Fruit fly (Drosophila melanogaster) whole organism, embryonic: ENCODE results near the gene Prat2.

Experiments
- ATbp ChIP-seq: fragments of 200-800 bp; sonication (Bioruptor generic); optimal IDR thresholded peaks from 2 replicates; lab custom pipeline; 2017; ENCODE audit warnings: missing biosample characterization, mild to moderate bottlenecking, missing genetic modification characterization, missing genetic modification reagents
- CG10462 ChIP-seq: fragments of 200-800 bp; sonication (Bioruptor generic); optimal IDR thresholded peaks from 2 replicates; lab custom pipeline; 2016; ENCODE audit warnings: missing biosample characterization, missing genetic modification characterization
- CG10543 ChIP-seq: fragments of 200-800 bp; sonication (Bioruptor generic); optimal IDR thresholded peaks from 3 replicates; lab custom pipeline; 2017; ENCODE audit warnings: missing biosample characterization, mild to moderate bottlenecking, missing genetic modification characterization, moderate library complexity
- CG11093 ChIP-seq: fragments of 200-800 bp; sonication (Bioruptor generic); IDR thresholded peaks from 3 replicates; pipeline ENCODE4 v1.3.6; 2022; ENCODE audit warnings: missing biosample characterization, missing genetic modification characterization
- CG13287 ChIP-seq: fragments of 200-800 bp; sonication (Bioruptor generic); IDR thresholded peaks from 2 replicates; pipeline ENCODE4 v1.3.6; 2022; ENCODE audit warnings: missing biosample characterization, missing genetic modification characterization; ENCODE audit not compliant: partially characterized antibody
- CG13894 ChIP-seq: fragments of 200-800 bp; sonication (Bioruptor generic); optimal IDR thresholded peaks from 3 replicates; lab custom pipeline; 2018; ENCODE audit warnings: missing biosample characterization, mild to moderate bottlenecking, missing genetic modification characterization, moderate library complexity
- CG16813 ChIP-seq: fragments of 200-800 bp; sonication (Bioruptor generic); IDR thresholded peaks from 3 replicates; pipeline ENCODE4 v1.3.6; 2022; ENCODE audit warnings: missing biosample characterization, missing genetic modification characterization; ENCODE audit not compliant: partially characterized antibody
- CG17912 ChIP-seq: fragments of 200-800 bp; sonication (Bioruptor generic); optimal IDR thresholded peaks from 2 replicates; lab custom pipeline; 2018; ENCODE audit warnings: missing biosample characterization, mild to moderate bottlenecking, missing genetic modification characterization
- CG2678 ChIP-seq: fragments of 200-800 bp; sonication (Bioruptor generic); optimal IDR thresholded peaks from 3 replicates; lab custom pipeline; 2019; ENCODE audit warnings: missing biosample characterization, mild to moderate bottlenecking, missing genetic modification characterization, moderate library complexity
- CG3281 ChIP-seq: fragments of 200-800 bp; sonication (Bioruptor generic); optimal IDR thresholded peaks from 3 replicates; lab custom pipeline; 2017; ENCODE audit warnings: missing biosample characterization, mild to moderate bottlenecking, missing genetic modification characterization
- CG4730 ChIP-seq: fragments of 200-800 bp; sonication (Bioruptor generic); IDR thresholded peaks from 2 replicates; pipeline ENCODE4 v1.3.6; 2022; ENCODE audit warnings: missing biosample characterization, missing genetic modification characterization
- CG5245 ChIP-seq: fragments of 200-800 bp; sonication (Bioruptor generic); optimal IDR thresholded peaks from 3 replicates; lab custom pipeline; 2016; ENCODE audit warnings: missing biosample characterization, missing genetic modification characterization
- CG7928 ChIP-seq: fragments of 200-800 bp; sonication (Bioruptor generic); optimal IDR thresholded peaks from 2 replicates; lab custom pipeline; 2017; ENCODE audit warnings: missing biosample characterization, mild to moderate bottlenecking, missing genetic modification characterization
- CG7963 ChIP-seq: fragments of 200-800 bp; sonication (Bioruptor generic); IDR thresholded peaks from 3 replicates; pipeline ENCODE4 v1.3.6; 2022; ENCODE audit warnings: missing biosample characterization, missing genetic modification characterization; ENCODE audit not compliant: partially characterized antibody
- CG7987 ChIP-seq: fragments of 200-800 bp; sonication (Bioruptor generic); optimal IDR thresholded peaks from 2 replicates; lab custom pipeline; 2018; ENCODE audit warnings: missing biosample characterization, mild to moderate bottlenecking, missing genetic modification characterization, moderate library complexity
- Chrac-16 ChIP-seq: fragments of 200-800 bp; sonication (Bioruptor generic); optimal IDR thresholded peaks from 3 replicates; lab custom pipeline; 2016; ENCODE audit warnings: missing biosample characterization, missing genetic modification characterization
- E2f1 ChIP-seq: fragments of 200-800 bp; sonication (Bioruptor generic); IDR thresholded peaks from 2 replicates; pipeline ENCODE4 v1.3.6; 2022; ENCODE audit warnings: missing biosample characterization, missing genetic modification characterization
- HLH4C ChIP-seq: fragments of 200-800 bp; sonication (Bioruptor generic); IDR thresholded peaks from 3 replicates; pipeline ENCODE4 v1.3.6; 2022; ENCODE audit warnings: missing biosample characterization, missing genetic modification characterization; ENCODE audit not compliant: partially characterized antibody
- Hr39 ChIP-seq: fragments of >200 bp; optimal IDR thresholded peaks from 2 replicates; lab custom pipeline; 2017
- Lpt ChIP-seq: fragments of >200 bp; optimal IDR thresholded peaks from 2 replicates; lab custom pipeline; 2018; ENCODE audit warnings: missing biosample characterization, missing genetic modification characterization
- MTF-1 ChIP-seq: fragments of 200-800 bp; sonication (Bioruptor generic); optimal IDR thresholded peaks from 2 replicates; lab custom pipeline; 2018; ENCODE audit warnings: missing biosample characterization, mild to moderate bottlenecking, missing genetic modification characterization, borderline replicate concordance
- Nf-YB ChIP-seq: fragments of 200-800 bp; sonication (Bioruptor generic); optimal IDR thresholded peaks from 3 replicates; lab custom pipeline; 2019; ENCODE audit warnings: missing biosample characterization, mild to moderate bottlenecking, missing genetic modification characterization, moderate library complexity
- Nf-YC ChIP-seq: fragments of 200-800 bp; optimal IDR thresholded peaks from 3 replicates; lab custom pipeline; 2019; ENCODE audit warnings: missing biosample characterization, mild to moderate bottlenecking, missing genetic modification characterization, moderate library complexity
- Oaz ChIP-seq: fragments of 200-800 bp; sonication (Bioruptor generic); IDR thresholded peaks from 2 replicates; pipeline ENCODE4 v1.3.6; 2022; ENCODE audit warnings: missing biosample characterization, missing genetic modification characterization
- Scr ChIP-seq: fragments of 200-800 bp; sonication (Bioruptor generic); IDR thresholded peaks from 2 replicates; pipeline ENCODE4 v1.3.6; 2022; ENCODE audit warnings: missing biosample characterization, missing genetic modification characterization; ENCODE audit not compliant: partially characterized antibody
- Sox100B ChIP-seq: fragments of 200-800 bp; sonication (Bioruptor generic); optimal IDR thresholded peaks from 3 replicates; lab custom pipeline; 2018; ENCODE audit warnings: missing biosample characterization, mild to moderate bottlenecking, missing genetic modification characterization
- Sox102F ChIP-seq: fragments of 200-800 bp; sonication (Bioruptor generic); optimal IDR thresholded peaks from 2 replicates; lab custom pipeline; 2018; ENCODE audit warnings: missing biosample characterization, mild to moderate bottlenecking, missing genetic modification characterization, moderate library complexity
- Spps ChIP-seq: fragments of 200-800 bp; sonication (Bioruptor generic); optimal IDR thresholded peaks from 2 replicates; lab custom pipeline; 2018; ENCODE audit warnings: missing biosample characterization, mild to moderate bottlenecking, missing genetic modification characterization
- Taf1 ChIP-seq: fragments of 200-800 bp; sonication (Bioruptor generic); IDR thresholded peaks from 2 replicates; pipeline ENCODE4 v1.3.6; 2022; ENCODE audit warnings: missing biosample characterization, missing genetic modification characterization
- abd-A ChIP-seq: fragments of 200-800 bp; sonication (Bioruptor generic); optimal IDR thresholded peaks from 3 replicates; lab custom pipeline; 2019; ENCODE audit warnings: missing biosample characterization, mild to moderate bottlenecking, missing genetic modification characterization, moderate library complexity
- bab2 ChIP-seq: fragments of 200-800 bp; sonication (Bioruptor generic); optimal IDR thresholded peaks from 2 replicates; lab custom pipeline; 2016; ENCODE audit warnings: missing biosample characterization, missing genetic modification characterization
- crol ChIP-seq: fragments of 200-800 bp; sonication (Bioruptor generic); IDR thresholded peaks from 2 replicates; pipeline ENCODE4 v1.3.6; 2022; ENCODE audit warnings: missing biosample characterization, missing genetic modification characterization
- emc ChIP-seq: fragments of 200-800 bp; sonication (Bioruptor generic); optimal IDR thresholded peaks from 2 replicates; lab custom pipeline; 2016; ENCODE audit warnings: missing biosample characterization, missing genetic modification characterization
- ewg ChIP-seq: fragments of 200-800 bp; sonication (Bioruptor generic); optimal IDR thresholded peaks from 3 replicates; lab custom pipeline; 2017; ENCODE audit warnings: mild to moderate bottlenecking, missing biosample characterization, missing genetic modification reagents, missing genetic modification characterization
- fru ChIP-seq: fragments of >200 bp; optimal IDR thresholded peaks from 2 replicates; lab custom pipeline; 2017
- gfzf ChIP-seq: fragments of 200-800 bp; sonication (Bioruptor generic); optimal IDR thresholded peaks from 2 replicates; lab custom pipeline; 2016; ENCODE audit warnings: missing biosample characterization, mild to moderate bottlenecking, missing genetic modification characterization, moderate library complexity
- gro ChIP-seq: fragments of 200-800 bp; sonication (Bioruptor generic); optimal IDR thresholded peaks from 2 replicates; lab custom pipeline; 2016; ENCODE audit warnings: missing biosample characterization, missing genetic modification characterization
- hkb ChIP-seq, 2 experiments: fragments of 200-800 bp in 1 of 2; fragments of >200 bp in 1 of 2; sonication (Bioruptor generic) in 1 of 2; IDR thresholded peaks in 1 of 2; optimal IDR thresholded peaks in 1 of 2; 2 replicates each; pipeline versions ENCODE4 v1.3.6 to Lab custom; 2017 to 2022; ENCODE audit warnings: missing biosample characterization in 1 of 2, missing genetic modification characterization in 1 of 2
- jumu ChIP-seq: fragments of 200-800 bp; sonication (Bioruptor generic); optimal IDR thresholded peaks from 3 replicates; lab custom pipeline; 2016; ENCODE audit warnings: missing biosample characterization, missing genetic modification characterization
- lab ChIP-seq: fragments of 200-800 bp; sonication (Bioruptor generic); optimal IDR thresholded peaks from 3 replicates; lab custom pipeline; 2017; ENCODE audit warnings: missing biosample characterization, missing genetic modification characterization, mild to moderate bottlenecking, moderate library complexity, missing genetic modification reagents
- lmd ChIP-seq: fragments of 200-800 bp; sonication (Bioruptor generic); IDR thresholded peaks from 2 replicates; pipeline ENCODE4 v1.3.6; 2022; ENCODE audit warnings: missing biosample characterization, missing genetic modification characterization
- p53 ChIP-seq: fragments of 200-800 bp; sonication (Bioruptor generic); optimal IDR thresholded peaks from 2 replicates; lab custom pipeline; 2016; ENCODE audit warnings: missing biosample characterization, missing genetic modification characterization
- psq ChIP-seq: fragments of 200-800 bp; sonication (Bioruptor generic); optimal IDR thresholded peaks from 2 replicates; lab custom pipeline; 2017; ENCODE audit warnings: missing biosample characterization, missing genetic modification characterization
- row ChIP-seq: fragments of 200-800 bp; sonication (Bioruptor generic); IDR thresholded peaks from 3 replicates; pipeline ENCODE4 v1.3.6; 2022; ENCODE audit warnings: missing biosample characterization, missing genetic modification characterization
- scrt ChIP-seq: fragments of 200-800 bp; sonication (Bioruptor generic); optimal IDR thresholded peaks from 2 replicates; lab custom pipeline; 2018; ENCODE audit warnings: missing biosample characterization, mild to moderate bottlenecking, missing genetic modification characterization, moderate library complexity
- sens-2 ChIP-seq: fragments of 200-800 bp; sonication (Bioruptor generic); IDR thresholded peaks from 2 replicates; pipeline ENCODE4 v1.3.6; 2022; ENCODE audit warnings: missing biosample characterization, missing genetic modification characterization
- seq ChIP-seq: fragments of 200-800 bp; sonication (Bioruptor generic); IDR thresholded peaks from 2 replicates; pipeline ENCODE4 v1.3.6; 2022; ENCODE audit warnings: missing biosample characterization, missing genetic modification characterization
- shn ChIP-seq: fragments of 200-800 bp; sonication (Bioruptor generic); optimal IDR thresholded peaks from 3 replicates; lab custom pipeline; 2016; ENCODE audit warnings: missing biosample characterization, missing genetic modification characterization
- sqz ChIP-seq: fragments of 200-800 bp; sonication (Bioruptor generic); optimal IDR thresholded peaks from 3 replicates; lab custom pipeline; 2018; ENCODE audit warnings: missing biosample characterization, mild to moderate bottlenecking, missing genetic modification characterization
- tio ChIP-seq: fragments of 200-800 bp; sonication (Bioruptor generic); optimal IDR thresholded peaks from 2 replicates; lab custom pipeline; 2017; ENCODE audit warnings: missing biosample characterization, missing genetic modification characterization, inconsistent platforms

Gene Prat2

DNA sequence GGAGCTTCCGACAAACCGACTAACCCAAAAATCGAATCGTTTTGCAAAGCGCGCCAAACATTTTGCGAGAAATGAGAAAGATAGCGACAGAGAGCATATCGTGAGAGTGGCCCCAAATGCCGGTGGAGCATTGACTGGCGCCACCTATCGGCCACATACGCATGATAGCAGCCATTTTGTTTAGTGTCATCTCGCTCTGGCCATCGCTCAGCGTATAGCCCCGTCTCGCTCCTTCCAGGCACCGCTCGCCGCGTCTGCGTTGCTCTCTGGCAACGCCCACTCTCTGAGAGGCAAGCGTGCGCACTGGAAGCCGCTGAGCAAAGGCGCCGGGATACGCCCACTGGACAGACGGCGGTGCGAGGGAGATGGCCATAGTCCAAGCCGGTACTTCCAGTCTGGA lies 10.7 kb downstream of the Prat2 start (continued):
- no peak for TF ChIP-seq CG17912 (GFP tag; lab: Kevin White, UChicago)
- TF ChIP-seq fru (lab: Kevin White, UChicago), result no peak
- no peak for TF ChIP-seq ATbp
- no peak for TF ChIP-seq shn (GFP tag; lab: Kevin White, UChicago)
- no peak for TF ChIP-seq psq (GFP tag; lab: Kevin White, UChicago)
- TF ChIP-seq p53, result no peak
- TF ChIP-seq CG7987 (GFP tag; lab: Kevin White, UChicago), result no peak
- peak; percentile 49; the same call in 1 of the 2 replicates for TF ChIP-seq Oaz (GFP tag; lab: Robert Waterston, UW)
- TF ChIP-seq Sox102F (GFP tag; lab: Kevin White, UChicago), result no peak
- peak; percentile 23 for TF ChIP-seq MTF-1
- 0 out of 3 replicates have a peak, but pooled peaks have one; percentile 54 for TF ChIP-seq HLH4C (GFP tag; lab: Robert Waterston, UW)
- no peak for TF ChIP-seq hkb (optimal IDR thresholded peaks at IDR 0.05; lab: Kevin White, UChicago)
- TF ChIP-seq hkb (GFP tag; IDR thresholded peaks at IDR 0.05; lab: Robert Waterston, UW), result no peak; the same call in 1 of the 2 replicates
- peak; percentile 22; the same call in 1 of the 2 replicates for TF ChIP-seq E2f1
- no peak for TF ChIP-seq CG10462
- no peak for TF ChIP-seq CG7928 (GFP tag; lab: Kevin White, UChicago)
- TF ChIP-seq CG10543 (GFP tag; lab: Kevin White, UChicago), result peak; percentile 35
- no peak for TF ChIP-seq tio
- no peak for TF ChIP-seq Sox100B (GFP tag; lab: Kevin White, UChicago)
- TF ChIP-seq CG2678 (tag; lab: Kevin White, UChicago), result peak; percentile 3
- TF ChIP-seq sens-2, result no peak
- no peak for TF ChIP-seq Chrac-16 (GFP tag; lab: Kevin White, UChicago)
- peak; percentile 46; the same call in 2 of the 3 replicates for TF ChIP-seq CG16813 (GFP tag; lab: Robert Waterston, UW)
- no peak for TF ChIP-seq emc (GFP tag; lab: Kevin White, UChicago)
- no peak for TF ChIP-seq bab2
- TF ChIP-seq row, result no peak
- peak; percentile 25 for TF ChIP-seq lab (GFP tag; lab: Kevin White, UChicago)
- TF ChIP-seq abd-A (tag; lab: Kevin White, UChicago), result peak; percentile 63
- TF ChIP-seq Lpt (GFP tag; lab: Kevin White, UChicago), result no peak
- no peak for TF ChIP-seq CG5245 (GFP tag; lab: Kevin White, UChicago)
- TF ChIP-seq, all 482 proteins: peak for 140

DNA sequence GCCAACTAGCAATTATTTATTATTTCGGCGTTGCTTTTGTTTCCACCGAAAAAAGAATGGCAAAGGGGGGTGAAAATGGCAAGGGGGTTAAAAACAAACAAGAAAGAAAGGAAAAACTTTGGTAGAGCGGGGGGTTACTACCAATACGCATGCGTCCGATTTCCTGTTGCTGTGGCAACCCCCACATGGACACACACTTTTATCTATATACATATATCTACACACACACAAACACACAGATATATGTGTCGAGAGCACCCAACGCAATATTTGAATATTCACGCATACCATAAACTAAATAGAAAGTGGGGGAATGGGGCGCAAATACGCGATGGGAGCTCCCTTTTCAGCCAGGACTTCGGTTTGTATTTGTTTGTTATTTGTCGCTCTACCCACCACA lies 15.4 kb downstream of the Prat2 start:
- TF ChIP-seq lmd (GFP tag; lab: Robert Waterston, UW) (no peak), Spps (tag; lab: Kevin White, UChicago) (no peak), CG7963 (GFP tag; lab: Robert Waterston, UW) (no peak), CG7928 (GFP tag; lab: Kevin White, UChicago) (no peak), scrt (GFP tag; lab: Kevin White, UChicago) (peak; percentile 61), seq (GFP tag; lab: Robert Waterston, UW) (peak; percentile 20; the same call in 1 of the 2 replicates), CG4730 (no peak), gfzf (GFP tag; lab: Kevin White, UChicago) (no peak), ewg (GFP tag; lab: Kevin White, UChicago) (peak; percentile 87), sqz (GFP tag; lab: Kevin White, UChicago) (no peak), Scr (no peak), CG13287 (GFP tag; lab: Robert Waterston, UW) (no peak), gro (no peak), Taf1 (no peak), Hr39 (lab: Kevin White, UChicago) (no peak), Nf-YB (GFP tag; lab: Kevin White, UChicago) (peak; percentile 26), hkb (optimal IDR thresholded peaks at IDR 0.05; lab: Kevin White, UChicago) (no peak), hkb (GFP tag; IDR thresholded peaks at IDR 0.05; lab: Robert Waterston, UW) (no peak), crol (peak; percentile 69), CG13894 (tag; lab: Kevin White, UChicago) (no peak), CG11093 (GFP tag; lab: Robert Waterston, UW) (no peak), CG3281 (no peak), jumu (GFP tag; lab: Kevin White, UChicago) (no peak), Chrac-16 (GFP tag; lab: Kevin White, UChicago) (no peak), Nf-YC (tag; lab: Kevin White, UChicago) (peak; percentile 80), sens-2 (no peak)
